Worm (Caenorhabditis elegans): ENCODE results near the gene set-3.

set-3 gene

DNA sequence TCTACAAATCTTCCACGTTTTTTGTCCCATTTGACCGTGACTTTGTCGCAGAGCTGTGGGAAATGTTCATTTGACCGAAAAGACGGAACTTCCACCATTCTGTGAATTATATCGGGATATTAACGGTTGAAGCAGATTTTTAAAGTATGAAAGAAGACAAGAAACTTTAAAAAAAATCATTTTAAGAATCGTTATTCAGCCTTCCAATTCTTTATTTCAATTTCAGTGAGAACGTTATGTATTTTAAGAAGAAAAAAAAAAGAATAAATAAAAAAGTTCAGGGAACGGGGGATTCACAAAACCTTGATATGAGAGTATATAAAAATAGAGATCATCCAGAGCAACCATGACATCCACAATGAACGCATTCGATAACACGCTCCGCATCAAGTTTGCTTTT lies at the start of gene set-3:
set-3 (minus strand) TSS at position 101 of the 400 bp plus-strand sequence.
- TF ChIP-seq him-1 (tag; optimal IDR thresholded peaks at IDR 0.05) (no peak), dao-5 (tag; optimal IDR thresholded peaks at IDR 0.05) (no peak), W03F9.2 (tag; optimal IDR thresholded peaks at IDR 0.05) (no peak)

ce11 chrIII:9743239-9743638 lies 48.9 kb upstream of the set-3 start, which contains the start of gene T05G5.1:
T05G5.1 (minus strand) TSS chrIII:9743339.
- TF ChIP-seq him-1 (tag; optimal IDR thresholded peaks at IDR 0.05): no peak
- no peak for TF ChIP-seq W03F9.2 (tag; optimal IDR thresholded peaks at IDR 0.05)
- TF ChIP-seq dao-5 (tag; optimal IDR thresholded peaks at IDR 0.05): no peak

ce11 chrIII:9741985-9742384 lies 47.6 kb upstream of the set-3 start:
- TF ChIP-seq dao-5 (tag; optimal IDR thresholded peaks at IDR 0.05) (no peak), W03F9.2 (tag; optimal IDR thresholded peaks at IDR 0.05) (no peak), him-1 (tag; optimal IDR thresholded peaks at IDR 0.05) (no peak)

- TF ChIP-seq him-1 (tag; optimal IDR thresholded peaks at IDR 0.05) (no peak), W03F9.2 (tag; optimal IDR thresholded peaks at IDR 0.05) (no peak), dao-5 (tag; optimal IDR thresholded peaks at IDR 0.05) (no peak)
These were observed 46.3 kb upstream of the set-3 start for ce11 chrIII:9740663-9741062.

DNA sequence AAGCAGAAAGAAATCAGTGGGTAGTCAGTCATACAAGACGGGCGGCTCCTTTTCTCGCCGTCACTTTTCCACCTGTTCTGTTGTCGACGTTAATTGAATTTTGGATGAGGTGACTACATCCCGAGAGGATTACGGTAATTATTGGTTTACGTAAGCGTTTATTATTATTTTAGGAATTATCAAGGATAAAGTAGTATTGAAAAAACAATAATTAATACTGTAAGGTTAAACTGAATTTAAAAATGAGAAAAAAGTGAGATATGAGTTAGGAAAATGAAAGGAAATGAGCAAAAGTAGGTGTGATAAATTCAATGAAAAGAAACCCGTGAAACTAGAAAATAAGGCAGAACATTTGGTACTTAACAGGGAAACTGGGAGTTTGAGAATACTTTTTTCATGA lies 44.6 kb upstream of the set-3 start, which contains the start of gene hlh-4:
hlh-4 (minus strand) TSS at position 101 of the 400 bp plus-strand sequence.
- TF ChIP-seq him-1 (tag; optimal IDR thresholded peaks at IDR 0.05) (no peak), W03F9.2 (tag; optimal IDR thresholded peaks at IDR 0.05) (no peak), dao-5 (tag; optimal IDR thresholded peaks at IDR 0.05) (no peak)

DNA sequence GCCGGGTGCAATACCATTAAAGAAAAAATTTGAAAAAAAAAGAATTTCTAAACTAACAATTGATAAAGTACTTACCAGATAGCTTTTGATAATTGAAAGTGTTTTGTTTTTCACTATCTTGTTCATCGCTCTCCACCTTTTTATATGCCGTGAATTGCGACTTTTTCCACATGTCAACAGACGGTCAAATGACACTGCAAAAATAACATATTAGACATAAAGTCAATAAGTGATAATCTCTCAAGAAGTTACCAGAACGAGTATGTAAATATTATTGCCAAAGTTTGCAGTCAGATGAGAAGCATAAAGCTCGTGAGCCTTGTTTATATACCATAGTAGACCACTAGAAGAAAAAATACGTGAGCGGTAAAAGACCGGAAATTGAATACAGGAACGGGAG lies 41.5 kb upstream of the set-3 start, which contains the start of gene dao-6:
dao-6 (minus strand) TSS at position 345 of the 400 bp plus-strand sequence.
- no peak for TF ChIP-seq W03F9.2 (tag; optimal IDR thresholded peaks at IDR 0.05)
- no peak for TF ChIP-seq him-1 (tag; optimal IDR thresholded peaks at IDR 0.05)
- no peak for TF ChIP-seq dao-5 (tag; optimal IDR thresholded peaks at IDR 0.05)

DNA sequence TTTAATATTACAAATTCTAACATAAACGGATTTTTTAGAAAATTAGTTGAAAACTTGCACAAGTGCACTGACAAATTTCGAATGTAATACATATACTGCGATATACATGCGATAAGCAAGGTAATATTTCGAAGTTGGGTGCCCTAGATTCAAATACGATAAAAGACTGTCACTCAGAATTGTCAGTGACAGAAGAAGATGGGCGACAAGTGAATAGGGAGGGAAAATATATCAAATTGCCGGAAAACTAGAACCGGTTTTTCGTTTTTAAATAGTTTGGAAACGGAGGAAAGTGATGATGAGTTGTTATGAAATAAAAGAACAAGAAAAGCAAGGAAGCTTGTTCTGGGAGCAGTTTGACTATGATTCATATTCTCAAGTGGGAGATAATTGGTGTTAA lies 39.7 kb upstream of the set-3 start:
- no peak for TF ChIP-seq W03F9.2 (tag; optimal IDR thresholded peaks at IDR 0.05)
- no peak for TF ChIP-seq him-1 (tag; optimal IDR thresholded peaks at IDR 0.05)
- no peak for TF ChIP-seq dao-5 (tag; optimal IDR thresholded peaks at IDR 0.05)

DNA sequence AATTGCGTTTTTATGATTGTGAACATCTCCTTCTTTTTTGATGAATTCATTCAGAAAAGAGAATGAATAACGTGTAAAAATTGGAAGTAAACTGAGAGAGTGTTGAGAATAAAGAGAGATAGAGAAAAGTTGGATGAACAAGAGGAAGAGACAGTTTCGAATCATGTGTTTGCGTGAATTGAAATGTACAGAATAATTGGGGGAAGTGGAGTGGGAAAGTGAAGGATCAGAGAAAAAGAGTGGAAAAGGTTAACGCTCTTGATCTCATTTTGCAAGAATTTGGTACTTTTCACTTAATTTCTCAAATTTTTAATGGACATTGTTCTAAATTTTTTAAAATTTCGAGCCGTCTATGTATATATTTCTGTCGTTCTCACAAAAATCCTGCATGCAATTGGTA lies 39.0 kb upstream of the set-3 start:
- TF ChIP-seq dao-5 (tag; optimal IDR thresholded peaks at IDR 0.05) (no peak), W03F9.2 (tag; optimal IDR thresholded peaks at IDR 0.05) (no peak), him-1 (tag; optimal IDR thresholded peaks at IDR 0.05) (no peak)

DNA sequence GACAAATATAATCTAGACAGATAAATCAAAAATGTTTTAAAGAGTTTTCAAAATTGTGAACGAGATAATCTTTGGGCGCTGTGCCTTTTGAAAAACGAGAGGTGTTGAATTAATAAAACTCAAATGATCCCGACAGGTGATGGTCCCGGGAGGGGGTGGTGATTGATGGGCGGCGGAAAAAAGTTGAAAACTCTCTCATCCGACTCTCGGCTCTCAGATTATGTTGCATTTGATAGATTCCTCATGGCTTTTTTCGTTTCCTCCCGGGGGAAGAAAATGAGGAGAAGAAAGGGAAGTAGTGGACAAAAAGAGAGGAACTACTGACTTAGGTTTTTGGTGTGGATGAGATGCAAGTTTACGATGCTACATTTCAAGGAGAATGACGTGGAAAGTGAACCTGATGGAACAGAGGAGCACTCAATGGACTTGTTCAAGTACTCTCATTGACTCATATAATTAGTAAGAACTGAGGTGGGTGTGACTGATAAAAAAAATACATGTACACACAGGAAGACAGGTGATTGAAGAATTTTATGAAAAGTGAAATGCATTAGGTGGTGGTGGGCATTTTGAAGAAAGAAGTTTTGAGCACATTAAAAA lies 37.0 kb upstream of the set-3 start:
- TF ChIP-seq W03F9.2 (tag; optimal IDR thresholded peaks at IDR 0.05): no peak
- TF ChIP-seq him-1 (tag; optimal IDR thresholded peaks at IDR 0.05): no peak
- no peak for TF ChIP-seq dao-5 (tag; optimal IDR thresholded peaks at IDR 0.05)

- no peak for TF ChIP-seq W03F9.2 (tag; optimal IDR thresholded peaks at IDR 0.05)
- no peak for TF ChIP-seq dao-5 (tag; optimal IDR thresholded peaks at IDR 0.05)
These were observed 36.0 kb upstream of the set-3 start for ce11 chrIII:9730407-9730806.

DNA sequence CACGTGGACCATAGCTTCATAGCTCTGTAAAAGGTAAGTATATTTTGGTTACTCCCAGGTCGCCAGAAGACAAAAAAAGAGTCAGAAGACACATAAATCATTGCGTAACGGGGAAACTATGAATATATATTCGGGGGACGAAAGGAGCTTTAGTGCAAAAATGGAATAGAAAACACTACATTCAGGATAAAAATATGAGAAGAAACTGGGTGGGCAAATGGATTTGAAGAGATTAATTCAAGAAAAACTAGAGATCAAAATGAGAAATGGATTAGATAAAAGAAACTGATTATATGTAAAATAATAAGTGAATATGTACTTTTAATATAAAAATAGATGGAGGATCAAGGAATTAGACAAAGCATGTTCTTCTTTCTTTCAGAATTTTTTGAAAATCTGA lies 33.1 kb upstream of the set-3 start, which contains the start of gene C07A9.12:
C07A9.12 (minus strand) TSS at position 101 of the 400 bp plus-strand sequence.
- TF ChIP-seq dao-5 (tag; optimal IDR thresholded peaks at IDR 0.05) (no peak), W03F9.2 (tag; optimal IDR thresholded peaks at IDR 0.05) (no peak), him-1 (tag; optimal IDR thresholded peaks at IDR 0.05) (no peak)

ce11 chrIII:9725114-9725513 lies 30.7 kb upstream of the set-3 start, which contains the start of gene clec-162:
clec-162 (minus strand) TSS chrIII:9725214.
- TF ChIP-seq dao-5 (tag; optimal IDR thresholded peaks at IDR 0.05): no peak
- no peak for TF ChIP-seq him-1 (tag; optimal IDR thresholded peaks at IDR 0.05)
- TF ChIP-seq W03F9.2 (tag; optimal IDR thresholded peaks at IDR 0.05): no peak

DNA sequence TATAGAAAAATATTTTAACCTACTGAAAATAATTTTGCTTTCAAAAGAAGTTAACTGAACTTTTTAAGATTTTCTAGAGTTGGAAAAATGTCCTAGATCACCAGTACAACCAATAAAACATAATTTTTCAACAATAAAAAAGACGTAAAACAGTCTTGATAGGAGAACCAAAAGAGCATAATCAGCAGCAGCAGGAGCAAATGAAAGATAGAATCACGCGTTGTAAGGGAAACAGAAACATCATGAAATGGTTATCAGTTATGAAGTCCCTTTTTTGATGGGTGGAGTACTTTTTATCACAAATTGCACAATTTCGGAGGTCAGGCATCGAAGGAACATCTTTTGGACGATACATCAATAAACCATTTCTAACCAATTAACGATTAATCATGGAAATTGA lies 27.6 kb upstream of the set-3 start:
- TF ChIP-seq W03F9.2 (tag; optimal IDR thresholded peaks at IDR 0.05) (no peak), dao-5 (tag; optimal IDR thresholded peaks at IDR 0.05) (no peak), him-1 (tag; optimal IDR thresholded peaks at IDR 0.05) (no peak)

DNA sequence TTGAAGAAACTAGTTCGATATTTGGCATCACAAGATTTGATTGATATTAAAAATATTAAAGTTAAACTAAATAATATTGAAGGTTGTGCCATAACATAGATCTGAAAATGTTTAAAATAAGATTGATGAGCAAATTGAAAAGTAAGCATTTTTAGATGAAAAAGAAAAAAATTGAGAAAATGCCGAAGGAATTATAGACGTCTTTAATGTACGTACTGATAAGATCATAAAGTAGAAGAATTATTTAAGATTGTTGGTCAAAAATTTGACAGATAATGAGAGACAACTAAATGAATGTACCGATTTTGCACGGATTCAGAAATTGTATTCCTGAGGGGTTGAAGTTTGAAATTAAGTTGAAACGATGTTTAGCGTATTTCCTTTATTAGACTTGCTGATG lies 25.8 kb upstream of the set-3 start, which contains the start of gene ncx-7:
ncx-7 (minus strand) TSS at position 101 of the 400 bp plus-strand sequence.
- TF ChIP-seq dao-5 (tag; optimal IDR thresholded peaks at IDR 0.05): no peak
- no peak for TF ChIP-seq him-1 (tag; optimal IDR thresholded peaks at IDR 0.05)
- no peak for TF ChIP-seq W03F9.2 (tag; optimal IDR thresholded peaks at IDR 0.05)

DNA sequence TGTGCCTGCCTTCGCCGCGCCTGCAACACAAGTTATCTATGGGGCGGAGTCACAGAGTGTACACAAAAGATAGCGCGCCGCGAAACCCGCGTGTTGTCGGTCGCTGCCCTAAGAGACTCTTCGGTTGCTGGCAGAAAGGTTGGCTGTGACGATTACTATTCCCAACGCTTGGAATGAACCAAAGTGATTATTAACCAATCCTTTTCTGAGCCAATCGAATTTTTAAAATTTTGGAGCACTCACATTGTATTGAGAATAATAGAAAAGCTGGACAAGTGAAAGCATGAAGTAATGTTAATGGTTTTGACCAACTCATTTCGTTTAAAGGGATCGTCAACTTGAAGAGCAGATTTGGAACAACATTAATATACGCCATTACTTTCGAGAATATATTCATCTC lies 22.9 kb upstream of the set-3 start:
- TF ChIP-seq dao-5 (tag; optimal IDR thresholded peaks at IDR 0.05) (peak; percentile 32), him-1 (tag; optimal IDR thresholded peaks at IDR 0.05) (no peak), W03F9.2 (tag; optimal IDR thresholded peaks at IDR 0.05) (peak; percentile 32)
